Fruit fly (Drosophila melanogaster): Measurements from ENCODE around the gene Rab5.

- TF ChIP-seq EcR (GFP tag; optimal IDR thresholded peaks at IDR 0.05) (no peak), psq (optimal IDR thresholded peaks at IDR 0.05) (no peak)
These were observed 39.6 kb upstream of the Rab5 start for dm6 chr2L:2404631-2405030.
